Worm (Caenorhabditis elegans) whole organism, late embryonic: ENCODE measurements around the gene daf-6.

Experiments
- Y22D7AL.16 ChIP-seq: sonication (generic microtip); optimal IDR thresholded peaks from 2 replicates; lab custom pipeline; 2016; ENCODE audit warnings: missing genetic modification characterization, missing compliant biosample characterization
- elt-4 ChIP-seq: sonication (generic microtip); optimal IDR thresholded peaks from 2 replicates; lab custom pipeline; 2016; ENCODE audit warnings: missing genetic modification characterization, missing compliant biosample characterization
- madf-2 ChIP-seq: sonication (generic microtip); optimal IDR thresholded peaks from 2 replicates; lab custom pipeline; 2017; ENCODE audit warnings: missing genetic modification characterization, missing compliant biosample characterization
- pqm-1 ChIP-seq: sonication (generic microtip); optimal IDR thresholded peaks from 2 replicates; lab custom pipeline; 2016; ENCODE audit warnings: missing genetic modification characterization, missing compliant biosample characterization

- TF ChIP-seq pqm-1 (no peak), elt-4 (no peak), Y22D7AL.16 (tag; lab: Kevin White, UChicago) (no peak), madf-2 (tag; lab: Kevin White, UChicago) (no peak)
These were observed at the start of gene daf-6 for ce11 chrX:14888188-14888587.
